Worm (Caenorhabditis elegans): ENCODE measurements around the gene srsx-18.

- no peak for TF ChIP-seq W03F9.2 (tag; optimal IDR thresholded peaks at IDR 0.05)
- no peak for TF ChIP-seq dao-5 (tag; optimal IDR thresholded peaks at IDR 0.05)
Measured at ce11 chrV:5949674-5950149, 27.4 kb downstream of the srsx-18 start.

Measured in whole organism, L4/young adult.